Worm (Caenorhabditis elegans) whole organism, L3 larva: ENCODE data around the gene Y62E10A.3.

ENCODE experiments used
- ZK546.5 ChIP-seq: sonication (generic microtip); optimal IDR thresholded peaks from 2 replicates; lab custom pipeline; 2017; ENCODE audit warnings: missing biosample characterization, missing genetic modification characterization
- ceh-82 ChIP-seq: fragments of 150-350 bp; optimal IDR thresholded peaks from 2 replicates; lab custom pipeline; 2014; ENCODE audit warnings: missing biosample characterization, missing genetic modification characterization
- egl-5 ChIP-seq: fragments of 150-350 bp; optimal IDR thresholded peaks from 2 replicates; lab custom pipeline; 2017; ENCODE audit warnings: missing biosample characterization, missing genetic modification reagents, missing genetic modification characterization, inconsistent platforms
- elt-3 ChIP-seq, 3 experiments: fragments of 150-350 bp in 1 of 3; sonication (generic microtip) in 2 of 3; optimal IDR thresholded peaks; 2 replicates in 2 of 3; 4 replicates in 1 of 3; lab custom pipeline; 2014 to 2017; ENCODE audit warnings: missing biosample characterization in 3 of 3, missing genetic modification characterization in 3 of 3
- jun-1 ChIP-seq: fragments of 150-350 bp; optimal IDR thresholded peaks from 2 replicates; lab custom pipeline; 2014; ENCODE audit warnings: missing biosample characterization, missing genetic modification reagents, missing genetic modification characterization
- nhr-237 ChIP-seq: fragments of 150-350 bp; optimal IDR thresholded peaks from 2 replicates; lab custom pipeline; 2014; ENCODE audit warnings: missing biosample characterization, missing genetic modification characterization
- nhr-28 ChIP-seq: fragments of 150-350 bp; optimal IDR thresholded peaks from 2 replicates; lab custom pipeline; 2014; ENCODE audit warnings: missing biosample characterization, missing genetic modification characterization
- pqm-1 ChIP-seq: fragments of 150-350 bp; optimal IDR thresholded peaks from 2 replicates; lab custom pipeline; 2017; ENCODE audit warnings: missing biosample characterization, missing genetic modification characterization, inconsistent platforms
- tbx-2 ChIP-seq: sonication (generic microtip); optimal IDR thresholded peaks from 2 replicates; lab custom pipeline; 2016; ENCODE audit warnings: mild to moderate bottlenecking, missing genetic modification characterization, missing compliant biosample characterization
- unc-39 ChIP-seq: sonication (generic microtip); optimal IDR thresholded peaks from 4 replicates; lab custom pipeline; 2017; ENCODE audit warnings: missing biosample characterization, missing genetic modification characterization
- zag-1 ChIP-seq: fragments of 150-350 bp; optimal IDR thresholded peaks from 2 replicates; lab custom pipeline; 2014; ENCODE audit warnings: missing biosample characterization, missing genetic modification characterization
- ztf-11 ChIP-seq: fragments of 150-350 bp; optimal IDR thresholded peaks from 2 replicates; lab custom pipeline; 2014; ENCODE audit warnings: missing biosample characterization, missing genetic modification characterization

- TF ChIP-seq ztf-11 (tag; lab: Kevin White, UChicago) (no peak), ceh-82 (tag; lab: Kevin White, UChicago) (no peak), unc-39 (tag; lab: Kevin White, UChicago) (no peak), egl-5 (no peak), elt-3 (tag; optimal IDR thresholded peaks at IDR 0.05; lab: Kevin White, UChicago) (no peak), pqm-1 (tag; lab: Kevin White, UChicago) (no peak), zag-1 (tag; lab: Kevin White, UChicago) (no peak), tbx-2 (tag; lab: Kevin White, UChicago) (no peak), jun-1 (tag; lab: Kevin White, UChicago) (no peak), nhr-237 (tag; lab: Kevin White, UChicago) (no peak), ZK546.5 (no peak), nhr-28 (tag; lab: Kevin White, UChicago) (no peak)
Observed at ce11 chrIV:13374918-13375317, 14.9 kb upstream of the Y62E10A.3 start.
